Fruit fly (Drosophila melanogaster): Measurements from ENCODE around the gene Tango5.

The Tango5 gene

dm6 chrX:10764206-10764605, at the start of gene Tango5:
TSS of gene Tango5 (minus strand) at chrX:10764413.
- TF ChIP-seq noc (tag; optimal IDR thresholded peaks at IDR 0.05): no peak

- TF ChIP-seq noc (tag; optimal IDR thresholded peaks at IDR 0.05): no peak
Measured at dm6 chrX:10808684-10809083, 44.5 kb upstream of the Tango5 start.

dm6 chrX:10806718-10807412, 42.7 kb upstream of the Tango5 start:
- TF ChIP-seq noc (tag; optimal IDR thresholded peaks at IDR 0.05): no peak

- peak; percentile 62 for TF ChIP-seq noc (tag; optimal IDR thresholded peaks at IDR 0.05)
Measured at dm6 chrX:10805651-10806191, 41.5 kb upstream of the Tango5 start.

- no peak for TF ChIP-seq noc (tag; optimal IDR thresholded peaks at IDR 0.05)
Measured at dm6 chrX:10804042-10804441, 39.8 kb upstream of the Tango5 start.

- TF ChIP-seq noc (tag; optimal IDR thresholded peaks at IDR 0.05): no peak
Measured at dm6 chrX:10802457-10803378, 38.5 kb upstream of the Tango5 start.

dm6 chrX:10801827-10802456, 37.7 kb upstream of the Tango5 start:
- TF ChIP-seq noc (tag; optimal IDR thresholded peaks at IDR 0.05): no peak

dm6 chrX:10801033-10801432, 36.8 kb upstream of the Tango5 start:
- TF ChIP-seq noc (tag; optimal IDR thresholded peaks at IDR 0.05): no peak

- TF ChIP-seq noc (tag; optimal IDR thresholded peaks at IDR 0.05): no peak
Measured at dm6 chrX:10789279-10789678, 25.1 kb upstream of the Tango5 start.

dm6 chrX:10787352-10787751, 23.1 kb upstream of the Tango5 start:
- TF ChIP-seq noc (tag; optimal IDR thresholded peaks at IDR 0.05): no peak

- no peak for TF ChIP-seq noc (tag; optimal IDR thresholded peaks at IDR 0.05)
Measured at dm6 chrX:10786443-10787097, 22.4 kb upstream of the Tango5 start, which contains the start of the genes Ant2 and sesB. TSS of gene Ant2 (minus strand) at chrX:10786907. TSS of gene sesB (minus strand) at chrX:10786958.

- peak; percentile 26 for TF ChIP-seq noc (tag; optimal IDR thresholded peaks at IDR 0.05)
Measured at dm6 chrX:10785920-10786361, 21.7 kb upstream of the Tango5 start.

dm6 chrX:10784812-10785638, 20.8 kb upstream of the Tango5 start:
- no peak for TF ChIP-seq noc (tag; optimal IDR thresholded peaks at IDR 0.05)

dm6 chrX:10784330-10784778, 20.1 kb upstream of the Tango5 start:
- TF ChIP-seq noc (tag; optimal IDR thresholded peaks at IDR 0.05): peak; percentile 8
